Fruit fly (Drosophila melanogaster) whole organism, embryonic: Measurements from ENCODE around the gene CG32944.

Source experiments
- CG10979 ChIP-seq: fragments of 200-800 bp; sonication (Bioruptor generic); optimal IDR thresholded peaks from 2 replicates; lab custom pipeline; 2018; ENCODE audit warnings: missing biosample characterization, mild to moderate bottlenecking, missing genetic modification characterization, moderate library complexity
- CG11093 ChIP-seq: fragments of 200-800 bp; sonication (Bioruptor generic); IDR thresholded peaks from 3 replicates; pipeline ENCODE4 v1.3.6; 2022; ENCODE audit warnings: missing biosample characterization, missing genetic modification characterization
- CG12744 ChIP-seq: fragments of 200-800 bp; sonication (Bioruptor generic); optimal IDR thresholded peaks from 2 replicates; lab custom pipeline; 2016; ENCODE audit warnings: missing biosample characterization, missing genetic modification characterization
- CG12769 ChIP-seq: fragments of 200-800 bp; sonication (Bioruptor generic); optimal IDR thresholded peaks from 2 replicates; lab custom pipeline; 2019; ENCODE audit warnings: missing biosample characterization, mild to moderate bottlenecking, missing genetic modification characterization, moderate library complexity
- CG15514 ChIP-seq: fragments of 200-800 bp; sonication (Bioruptor generic); optimal IDR thresholded peaks from 3 replicates; lab custom pipeline; 2017; ENCODE audit warnings: missing biosample characterization, missing genetic modification characterization, mild to moderate bottlenecking, moderate library complexity, missing genetic modification reagents
- CG17359 ChIP-seq: fragments of 200-800 bp; sonication (Bioruptor generic); optimal IDR thresholded peaks from 3 replicates; lab custom pipeline; 2018; ENCODE audit warnings: missing biosample characterization, mild to moderate bottlenecking, missing genetic modification characterization, moderate library complexity
- CG17912 ChIP-seq: fragments of 200-800 bp; sonication (Bioruptor generic); optimal IDR thresholded peaks from 2 replicates; lab custom pipeline; 2018; ENCODE audit warnings: missing biosample characterization, mild to moderate bottlenecking, missing genetic modification characterization
- CG2120 ChIP-seq: fragments of 200-800 bp; sonication (Bioruptor generic); optimal IDR thresholded peaks from 3 replicates; lab custom pipeline; 2016; ENCODE audit warnings: missing biosample characterization, missing genetic modification characterization
- CG2129 ChIP-seq: fragments of 200-800 bp; sonication (Bioruptor generic); IDR thresholded peaks from 2 replicates; pipeline ENCODE4 v1.3.6; 2022; ENCODE audit warnings: missing biosample characterization, missing genetic modification characterization; ENCODE audit not compliant: partially characterized antibody
- CG2712 ChIP-seq: fragments of 200-800 bp; optimal IDR thresholded peaks from 3 replicates; lab custom pipeline; 2019; ENCODE audit warnings: missing biosample characterization, mild to moderate bottlenecking, missing genetic modification characterization, moderate library complexity
- CG30403 ChIP-seq: fragments of 200-800 bp; sonication (Bioruptor generic); optimal IDR thresholded peaks from 3 replicates; lab custom pipeline; 2016; ENCODE audit warnings: missing biosample characterization, missing genetic modification characterization
- CG34224 ChIP-seq: fragments of 200-800 bp; sonication (Bioruptor generic); IDR thresholded peaks from 3 replicates; pipeline ENCODE4 v1.3.6; 2022; ENCODE audit warnings: missing biosample characterization, missing genetic modification characterization; ENCODE audit not compliant: partially characterized antibody
- CG5180 ChIP-seq: fragments of 200-800 bp; sonication (Bioruptor generic); optimal IDR thresholded peaks from 3 replicates; lab custom pipeline; 2017; ENCODE audit warnings: missing biosample characterization, missing genetic modification characterization, mild to moderate bottlenecking, moderate library complexity, missing genetic modification reagents
- CG7357 ChIP-seq: fragments of 200-800 bp; sonication (Bioruptor generic); IDR thresholded peaks from 3 replicates; pipeline ENCODE4 v1.3.6; 2022; ENCODE audit warnings: missing biosample characterization, missing genetic modification characterization
- CG7963 ChIP-seq: fragments of 200-800 bp; sonication (Bioruptor generic); IDR thresholded peaks from 3 replicates; pipeline ENCODE4 v1.3.6; 2022; ENCODE audit warnings: missing biosample characterization, missing genetic modification characterization; ENCODE audit not compliant: partially characterized antibody
- CG8290 ChIP-seq, 3 experiments: fragments of 200-800 bp; sonication (Bioruptor generic); optimal IDR thresholded peaks; 2 replicates each; lab custom pipeline; 2016 to 2019; ENCODE audit warnings: missing biosample characterization in 3 of 3, missing genetic modification characterization in 3 of 3, mild to moderate bottlenecking in 2 of 3, moderate library complexity in 1 of 3
- CG9817 ChIP-seq: fragments of 200-800 bp; sonication (Bioruptor generic); optimal IDR thresholded peaks from 2 replicates; lab custom pipeline; 2018; ENCODE audit warnings: missing biosample characterization, mild to moderate bottlenecking, missing genetic modification characterization, moderate library complexity
- Doc3 ChIP-seq: fragments of 200-800 bp; sonication (Bioruptor generic); IDR thresholded peaks from 3 replicates; pipeline ENCODE4 v1.3.6; 2022; ENCODE audit warnings: missing biosample characterization, missing genetic modification characterization; ENCODE audit not compliant: partially characterized antibody
- E2f2 ChIP-seq: fragments of 200-800 bp; sonication (Bioruptor generic); IDR thresholded peaks from 2 replicates; pipeline ENCODE4 v1.3.6; 2022; ENCODE audit warnings: missing biosample characterization, missing genetic modification characterization
- Ets65A ChIP-seq: fragments of 200-800 bp; sonication (Bioruptor generic); peaks from one replicate; lab custom pipeline; 2016; ENCODE audit warnings: missing biosample characterization, missing genetic modification characterization
- Fer1 ChIP-seq: fragments of 200-800 bp; sonication (Bioruptor generic); optimal IDR thresholded peaks from 2 replicates; lab custom pipeline; 2017; ENCODE audit warnings: missing biosample characterization, mild to moderate bottlenecking, missing genetic modification characterization
- GATAe ChIP-seq: fragments of 200-800 bp; sonication (Bioruptor generic); conservative IDR thresholded peaks from 2 replicates; pipeline ENCODE4 v1.3.6; 2022; ENCODE audit warnings: missing biosample characterization, missing genetic modification characterization
- Gsc ChIP-seq: fragments of 200-800 bp; sonication (Bioruptor generic); IDR thresholded peaks from 2 replicates; pipeline ENCODE4 v1.3.6; 2022; ENCODE audit warnings: missing biosample characterization, missing genetic modification characterization
- Hr51 ChIP-seq, 2 experiments: fragments of 200-800 bp; sonication (Bioruptor generic); optimal IDR thresholded peaks; 2 replicates in 1 of 2; 3 replicates in 1 of 2; lab custom pipeline; 2016 to 2018; ENCODE audit warnings: missing biosample characterization in 2 of 2, missing genetic modification characterization in 2 of 2, mild to moderate bottlenecking in 1 of 2, moderate library complexity in 1 of 2
- Lpt ChIP-seq: fragments of >200 bp; optimal IDR thresholded peaks from 2 replicates; lab custom pipeline; 2018; ENCODE audit warnings: missing biosample characterization, missing genetic modification characterization
- Med ChIP-seq: fragments of 200-800 bp; sonication (Bioruptor generic); peaks from one replicate; lab custom pipeline; 2016; ENCODE audit warnings: missing biosample characterization, missing genetic modification characterization, mild to moderate bottlenecking, inconsistent platforms, moderate library complexity
- Myb ChIP-seq: fragments of 200-800 bp; sonication (Bioruptor generic); optimal IDR thresholded peaks from 2 replicates; lab custom pipeline; 2016; ENCODE audit warnings: missing biosample characterization, missing genetic modification characterization
- PHDP ChIP-seq: fragments of 200-800 bp; sonication (Bioruptor generic); optimal IDR thresholded peaks from 3 replicates; lab custom pipeline; 2018; ENCODE audit warnings: missing biosample characterization, mild to moderate bottlenecking, missing genetic modification characterization, moderate library complexity
- Ptx1 ChIP-seq: fragments of 200-800 bp; sonication (Bioruptor generic); IDR thresholded peaks from 2 replicates; pipeline ENCODE4 v1.3.6; 2022; ENCODE audit warnings: missing biosample characterization, missing genetic modification characterization
- Taf1 ChIP-seq: fragments of 200-800 bp; sonication (Bioruptor generic); IDR thresholded peaks from 2 replicates; pipeline ENCODE4 v1.3.6; 2022; ENCODE audit warnings: missing biosample characterization, missing genetic modification characterization
- Xrp1 ChIP-seq: fragments of 200-800 bp; sonication (Bioruptor generic); IDR thresholded peaks from 2 replicates; pipeline ENCODE4 v1.3.6; 2022; ENCODE audit warnings: missing biosample characterization, missing genetic modification characterization
- bigmax ChIP-seq: fragments of 200-800 bp; sonication (Bioruptor generic); optimal IDR thresholded peaks from 2 replicates; lab custom pipeline; 2018; ENCODE audit warnings: missing biosample characterization, mild to moderate bottlenecking, missing genetic modification characterization
- crc ChIP-seq: fragments of 200-800 bp; sonication (Bioruptor generic); optimal IDR thresholded peaks from 2 replicates; lab custom pipeline; 2016; ENCODE audit warnings: missing biosample characterization, missing genetic modification characterization
- da ChIP-seq: fragments of 200-800 bp; sonication (Bioruptor generic); optimal IDR thresholded peaks from 2 replicates; lab custom pipeline; 2016; ENCODE audit warnings: missing biosample characterization, missing genetic modification characterization
- fd96Cb ChIP-seq: fragments of 200-800 bp; sonication (Bioruptor generic); optimal IDR thresholded peaks from 2 replicates; lab custom pipeline; 2018; ENCODE audit warnings: missing biosample characterization, mild to moderate bottlenecking, missing genetic modification characterization, moderate library complexity
- gfzf ChIP-seq: fragments of 200-800 bp; sonication (Bioruptor generic); optimal IDR thresholded peaks from 2 replicates; lab custom pipeline; 2016; ENCODE audit warnings: missing biosample characterization, mild to moderate bottlenecking, missing genetic modification characterization, moderate library complexity
- hkb ChIP-seq, 2 experiments: fragments of 200-800 bp in 1 of 2; fragments of >200 bp in 1 of 2; sonication (Bioruptor generic) in 1 of 2; IDR thresholded peaks in 1 of 2; optimal IDR thresholded peaks in 1 of 2; 2 replicates each; pipeline versions ENCODE4 v1.3.6 to Lab custom; 2017 to 2022; ENCODE audit warnings: missing biosample characterization in 1 of 2, missing genetic modification characterization in 1 of 2
- inv ChIP-seq: fragments of 200-800 bp; sonication (Bioruptor generic); IDR thresholded peaks from 2 replicates; pipeline ENCODE4 v1.3.6; 2022; ENCODE audit warnings: missing biosample characterization, missing genetic modification characterization; ENCODE audit not compliant: partially characterized antibody
- lbe ChIP-seq: fragments of 200-800 bp; sonication (Bioruptor generic); optimal IDR thresholded peaks from 2 replicates; lab custom pipeline; 2016; ENCODE audit warnings: missing biosample characterization, mild to moderate bottlenecking, missing genetic modification characterization
- nom ChIP-seq: fragments of 200-800 bp; sonication (Bioruptor generic); optimal IDR thresholded peaks from 2 replicates; lab custom pipeline; 2017; ENCODE audit warnings: missing biosample characterization, missing genetic modification characterization, mild to moderate bottlenecking, moderate library complexity, missing genetic modification reagents
- psq ChIP-seq: fragments of 200-800 bp; sonication (Bioruptor generic); optimal IDR thresholded peaks from 2 replicates; lab custom pipeline; 2017; ENCODE audit warnings: missing biosample characterization, missing genetic modification characterization
- pzg ChIP-seq: fragments of 200-800 bp; sonication (Bioruptor generic); optimal IDR thresholded peaks from 3 replicates; lab custom pipeline; 2018; ENCODE audit warnings: missing biosample characterization, mild to moderate bottlenecking, missing genetic modification characterization, moderate library complexity
- run ChIP-seq: fragments of 200-800 bp; sonication (Bioruptor generic); optimal IDR thresholded peaks from 3 replicates; lab custom pipeline; 2018; ENCODE audit warnings: missing biosample characterization, mild to moderate bottlenecking, missing genetic modification characterization
- sens ChIP-seq: fragments of 200-800 bp; sonication (Bioruptor generic); peaks from one replicate; lab custom pipeline; 2016; ENCODE audit warnings: missing biosample characterization, missing genetic modification characterization
- seq ChIP-seq: fragments of 200-800 bp; sonication (Bioruptor generic); IDR thresholded peaks from 2 replicates; pipeline ENCODE4 v1.3.6; 2022; ENCODE audit warnings: missing biosample characterization, missing genetic modification characterization
- shn ChIP-seq: fragments of 200-800 bp; sonication (Bioruptor generic); optimal IDR thresholded peaks from 3 replicates; lab custom pipeline; 2016; ENCODE audit warnings: missing biosample characterization, missing genetic modification characterization
- sr ChIP-seq: fragments of 200-800 bp; sonication (Bioruptor generic); IDR thresholded peaks from 3 replicates; pipeline ENCODE4 v1.3.6; 2022; ENCODE audit warnings: missing biosample characterization, missing genetic modification characterization
- tin ChIP-seq: fragments of 200-800 bp; sonication (Bioruptor generic); optimal IDR thresholded peaks from 3 replicates; lab custom pipeline; 2016; ENCODE audit warnings: missing biosample characterization, missing genetic modification characterization
- unpg ChIP-seq: fragments of 200-800 bp; sonication (Bioruptor generic); optimal IDR thresholded peaks from 3 replicates; lab custom pipeline; 2018; ENCODE audit warnings: missing biosample characterization, mild to moderate bottlenecking, missing genetic modification characterization, moderate library complexity

Gene CG32944

dm6 chr3R:4394117-4394516, 25.3 kb downstream of the CG32944 start, which contains the start of gene CG34112 (continued):
- TF ChIP-seq Taf1 (GFP tag; lab: Robert Waterston, UW) = no peak
- no peak for TF ChIP-seq fd96Cb
- TF ChIP-seq CG12769 (tag; lab: Kevin White, UChicago) = peak; percentile 88
- no peak for TF ChIP-seq GATAe (GFP tag; lab: Robert Waterston, UW)
- no peak for TF ChIP-seq nom (GFP tag; lab: Kevin White, UChicago)
- no peak for TF ChIP-seq PHDP (tag; lab: Kevin White, UChicago)
- no peak for TF ChIP-seq shn
- TF ChIP-seq CG2712 = no peak
- TF ChIP-seq Lpt (GFP tag; lab: Kevin White, UChicago) = no peak
- no peak for TF ChIP-seq CG30403 (GFP tag; lab: Kevin White, UChicago)
- TF ChIP-seq Med (GFP tag; lab: Kevin White, UChicago) = peak; percentile 57
- no peak for TF ChIP-seq bigmax (GFP tag; lab: Kevin White, UChicago)
- TF ChIP-seq CG8290 (GFP tag; optimal IDR thresholded peaks at IDR 0.05; lab: Kevin White, UChicago) = no peak
- TF ChIP-seq CG8290 (tag; optimal IDR thresholded peaks at IDR 0.05; lab: Kevin White, UChicago) = peak in 1 of 2 experiments; percentile 33
- TF ChIP-seq CG12744 (GFP tag; lab: Kevin White, UChicago) = no peak
- peak; percentile 1 for TF ChIP-seq CG17359
- no peak for TF ChIP-seq Myb
- TF ChIP-seq CG15514 = peak; percentile 24
- no peak for TF ChIP-seq inv
- TF ChIP-seq hkb (optimal IDR thresholded peaks at IDR 0.05; lab: Kevin White, UChicago) = no peak
- 0 out of 2 replicates have a peak, but pooled peaks have one; percentile 13 for TF ChIP-seq hkb (GFP tag; IDR thresholded peaks at IDR 0.05; lab: Robert Waterston, UW)
- TF ChIP-seq CG5180 (GFP tag; lab: Kevin White, UChicago) = peak; percentile 83
- TF ChIP-seq tin (GFP tag; lab: Kevin White, UChicago) = no peak
- TF ChIP-seq Xrp1 (GFP tag; lab: Robert Waterston, UW) = no peak
- no peak for TF ChIP-seq CG10979 (tag; lab: Kevin White, UChicago)
- TF ChIP-seq pzg (GFP tag; lab: Kevin White, UChicago) = no peak

dm6 chr3R:4390133-4390532, 29.2 kb downstream of the CG32944 start, which contains the start of gene CG14646:
TSS of gene CG14646 (plus strand) at chr3R:4390366.
- TF ChIP-seq sens (GFP tag; lab: Kevin White, UChicago) (peak; percentile 13), Gsc (GFP tag; lab: Robert Waterston, UW) (no peak), CG11093 (no peak), Hr51 (GFP tag; optimal IDR thresholded peaks at IDR 0.05; lab: Kevin White, UChicago) (no peak), CG34224 (GFP tag; lab: Robert Waterston, UW) (peak; percentile 92), crc (no peak), Ets65A (GFP tag; lab: Kevin White, UChicago) (peak; percentile 24), CG15514 (peak; percentile 30), CG7963 (GFP tag; lab: Robert Waterston, UW) (peak; percentile 66), run (tag; lab: Kevin White, UChicago) (no peak), CG10979 (tag; lab: Kevin White, UChicago) (no peak), Ptx1 (no peak), CG17912 (GFP tag; lab: Kevin White, UChicago) (no peak), lbe (GFP tag; lab: Kevin White, UChicago) (no peak), CG9817 (tag; lab: Kevin White, UChicago) (no peak), CG2129 (GFP tag; lab: Robert Waterston, UW) (peak; percentile 72), inv (peak; percentile 65), CG5180 (GFP tag; lab: Kevin White, UChicago) (peak; percentile 79), E2f2 (peak; percentile 96), unpg (GFP tag; lab: Kevin White, UChicago) (no peak), sr (GFP tag; lab: Robert Waterston, UW) (no peak), seq (no peak), CG2120 (GFP tag; lab: Kevin White, UChicago) (no peak), psq (GFP tag; lab: Kevin White, UChicago) (no peak), da (GFP tag; lab: Kevin White, UChicago) (no peak), Doc3 (peak; percentile 87), gfzf (GFP tag; lab: Kevin White, UChicago) (peak; percentile 5), Fer1 (GFP tag; lab: Kevin White, UChicago) (peak; percentile 3), CG7357 (GFP tag; lab: Robert Waterston, UW) (no peak)
